Fruit fly (Drosophila melanogaster): ENCODE data around the gene Nab2.

- TF ChIP-seq CTCF (optimal IDR thresholded peaks at IDR 0.05), result no peak
- TF ChIP-seq CG8478 (optimal IDR thresholded peaks at IDR 0.05), result no peak
These were observed 19.1 kb downstream of the Nab2 start for dm6 chr3R:24299148-24299547.

Measured in S2 (cell line).